Worm (Caenorhabditis elegans) whole organism, L4 larva: ENCODE measurements around the gene Y102A5C.27.

ENCODE experiments used
- R02D3.7 ChIP-seq: fragments of 150-350 bp; sonication (generic microtip); optimal IDR thresholded peaks from 3 replicates; lab custom pipeline; 2014; ENCODE audit warnings: missing biosample characterization, missing genetic modification characterization
- Y5F2A.4 ChIP-seq: fragments of 200-800 bp; sonication (Bioruptor generic); optimal IDR thresholded peaks from 2 replicates; lab custom pipeline; 2018; ENCODE audit warnings: mild to moderate bottlenecking, missing genetic modification characterization, missing compliant biosample characterization
- ama-1 ChIP-seq: fragments of 150-350 bp; optimal IDR thresholded peaks from 2 replicates; lab custom pipeline; 2014; ENCODE audit warnings: inconsistent platforms, mixed read lengths
- attf-4 ChIP-seq: sonication (generic microtip); optimal IDR thresholded peaks from 3 replicates; lab custom pipeline; 2017; ENCODE audit warnings: missing biosample characterization, missing genetic modification characterization
- ceh-82 ChIP-seq: sonication (generic microtip); optimal IDR thresholded peaks from 2 replicates; lab custom pipeline; 2017; ENCODE audit warnings: missing biosample characterization, missing genetic modification characterization
- ces-1 ChIP-seq: fragments of 150-350 bp; sonication (generic microtip); optimal IDR thresholded peaks from 4 replicates; lab custom pipeline; 2014; ENCODE audit warnings: missing biosample characterization, missing genetic modification reagents, missing genetic modification characterization
- daf-12 ChIP-seq: fragments of 150-350 bp; optimal IDR thresholded peaks from 2 replicates; lab custom pipeline; 2014; ENCODE audit warnings: missing biosample characterization, missing genetic modification reagents, missing genetic modification characterization
- daf-16 ChIP-seq, 3 experiments: sonication (generic microtip); optimal IDR thresholded peaks; 2 replicates each; lab custom pipeline; 2016 to 2017; ENCODE audit warnings: missing genetic modification characterization in 3 of 3, missing genetic modification reagents in 3 of 3, mild to moderate bottlenecking in 2 of 3, missing compliant biosample characterization in 2 of 3, missing biosample characterization in 1 of 3, moderate library complexity in 1 of 3
- daf-8 ChIP-seq: fragments of 200-800 bp; sonication (Bioruptor generic); IDR thresholded peaks from 2 replicates; pipeline ENCODE4 v1.3.6; 2022; ENCODE audit warnings: missing genetic modification characterization, missing compliant biosample characterization
- dmd-8 ChIP-seq: fragments of 200-800 bp; sonication (Bioruptor generic); IDR thresholded peaks from 2 replicates; pipeline ENCODE4 v1.3.6; 2022; ENCODE audit warnings: missing genetic modification characterization, missing compliant biosample characterization
- egl-27 ChIP-seq: sonication (generic microtip); optimal IDR thresholded peaks from 3 replicates; lab custom pipeline; 2017; ENCODE audit warnings: missing biosample characterization, missing genetic modification reagents, missing genetic modification characterization
- fkh-10 ChIP-seq: fragments of 150-350 bp; optimal IDR thresholded peaks from 2 replicates; lab custom pipeline; 2014; ENCODE audit warnings: missing biosample characterization, missing genetic modification reagents, missing genetic modification characterization
- gei-8 ChIP-seq: fragments of 200-800 bp; sonication (Bioruptor generic); optimal IDR thresholded peaks from 2 replicates; lab custom pipeline; 2018; ENCODE audit warnings: mild to moderate bottlenecking, missing genetic modification characterization, missing compliant biosample characterization
- hlh-11 ChIP-seq: fragments of 200-800 bp; sonication (Bioruptor generic); optimal IDR thresholded peaks from 2 replicates; lab custom pipeline; 2018; ENCODE audit warnings: mild to moderate bottlenecking, missing genetic modification characterization, missing compliant biosample characterization
- hlh-30 ChIP-seq: sonication (generic microtip); optimal IDR thresholded peaks from 2 replicates; lab custom pipeline; 2017; ENCODE audit warnings: antibody characterized with exemption, mild to moderate bottlenecking, missing genetic modification characterization, missing compliant biosample characterization; ENCODE audit not compliant: insufficient read depth
- lin-29 ChIP-seq: fragments of 200-800 bp; sonication (Bioruptor generic); IDR thresholded peaks from 2 replicates; pipeline ENCODE4 v1.3.6; 2022; ENCODE audit warnings: missing genetic modification reagents, missing genetic modification characterization, missing compliant biosample characterization
- lin-38 ChIP-seq: fragments of 200-800 bp; sonication (Bioruptor generic); IDR thresholded peaks from 2 replicates; pipeline ENCODE4 v1.3.6; 2022; ENCODE audit warnings: missing genetic modification reagents, missing genetic modification characterization, missing compliant biosample characterization
- madf-9 ChIP-seq: fragments of 200-800 bp; sonication (Bioruptor generic); conservative IDR thresholded peaks from 2 replicates; pipeline ENCODE4 v1.3.6; 2022; ENCODE audit warnings: missing genetic modification reagents, missing genetic modification characterization, missing compliant biosample characterization
- mes-2 ChIP-seq: sonication (generic microtip); optimal IDR thresholded peaks from 2 replicates; lab custom pipeline; 2016; ENCODE audit warnings: missing genotype, mild to moderate bottlenecking, missing genetic modification characterization, missing compliant biosample characterization; ENCODE audit not compliant: poor library complexity, severe bottlenecking
- nhr-102 ChIP-seq: sonication (generic microtip); optimal IDR thresholded peaks from 2 replicates; lab custom pipeline; 2016; ENCODE audit warnings: mild to moderate bottlenecking, missing genetic modification characterization, moderate library complexity, missing compliant biosample characterization
- nhr-111 ChIP-seq: fragments of 200-800 bp; sonication (Bioruptor generic); optimal IDR thresholded peaks from 2 replicates; lab custom pipeline; 2018; ENCODE audit warnings: mild to moderate bottlenecking, missing genetic modification characterization, missing compliant biosample characterization
- nhr-25 ChIP-seq: sonication (generic microtip); optimal IDR thresholded peaks from 2 replicates; lab custom pipeline; 2017; ENCODE audit warnings: missing genetic modification characterization, mild to moderate bottlenecking, missing compliant biosample characterization, antibody characterized with exemption, moderate library complexity, borderline replicate concordance; ENCODE audit not compliant: insufficient read depth
- nhr-48 ChIP-seq: sonication (generic microtip); optimal IDR thresholded peaks from 2 replicates; lab custom pipeline; 2016; ENCODE audit warnings: mild to moderate bottlenecking, missing genetic modification characterization, missing compliant biosample characterization
- nhr-6 ChIP-seq: fragments of 150-350 bp; optimal IDR thresholded peaks from 2 replicates; lab custom pipeline; 2014; ENCODE audit warnings: missing biosample characterization, missing genetic modification characterization
- pqm-1 ChIP-seq: sonication (generic microtip); optimal IDR thresholded peaks from 2 replicates; lab custom pipeline; 2017; ENCODE audit warnings: missing biosample characterization, missing genetic modification characterization
- set-16 ChIP-seq: fragments of 200-800 bp; sonication (Bioruptor generic); IDR thresholded peaks from 2 replicates; pipeline ENCODE4 v1.3.6; 2022; ENCODE audit warnings: missing genetic modification reagents, missing genetic modification characterization, missing compliant biosample characterization
- spr-1 ChIP-seq: sonication (generic microtip); optimal IDR thresholded peaks from 2 replicates; lab custom pipeline; 2016; ENCODE audit warnings: mild to moderate bottlenecking, missing genetic modification characterization, missing compliant biosample characterization
- spr-3 ChIP-seq: fragments of 200-800 bp; sonication (Bioruptor generic); optimal IDR thresholded peaks from 2 replicates; lab custom pipeline; 2018; ENCODE audit warnings: mild to moderate bottlenecking, missing genetic modification characterization, missing compliant biosample characterization
- unc-130 ChIP-seq: sonication (generic microtip); optimal IDR thresholded peaks from 2 replicates; lab custom pipeline; 2016; ENCODE audit warnings: missing genetic modification reagents, missing genetic modification characterization, missing compliant biosample characterization
- unc-62 ChIP-seq, 3 experiments: fragments of 150-350 bp in 1 of 3; sonication (generic microtip); optimal IDR thresholded peaks in 2 of 3; peaks in 1 of 3; 1 replicate in 1 of 3; 2 replicates in 2 of 3; lab custom pipeline; 2014 to 2017; ENCODE audit warnings: missing biosample characterization in 3 of 3, missing genetic modification characterization in 3 of 3, missing genetic modification reagents in 3 of 3, missing genotype in 1 of 3
- vab-7 ChIP-seq: fragments of 200-800 bp; sonication (Bioruptor generic); IDR thresholded peaks from 2 replicates; pipeline ENCODE4 v1.3.6; 2022; ENCODE audit warnings: missing genetic modification reagents, missing genetic modification characterization, missing compliant biosample characterization
- zag-1 ChIP-seq: fragments of 150-350 bp; optimal IDR thresholded peaks from 2 replicates; lab custom pipeline; 2014; ENCODE audit warnings: missing biosample characterization, missing genetic modification characterization
- zfp-3 ChIP-seq: fragments of 200-800 bp; sonication (Bioruptor generic); conservative IDR thresholded peaks from 2 replicates; pipeline ENCODE4 v1.3.6; 2022; ENCODE audit warnings: missing genetic modification reagents, missing genetic modification characterization, missing compliant biosample characterization
- ztf-7 ChIP-seq: fragments of 150-350 bp; optimal IDR thresholded peaks from 2 replicates; lab custom pipeline; 2014; ENCODE audit warnings: missing biosample characterization, missing genetic modification characterization

The Y102A5C.27 gene

DNA sequence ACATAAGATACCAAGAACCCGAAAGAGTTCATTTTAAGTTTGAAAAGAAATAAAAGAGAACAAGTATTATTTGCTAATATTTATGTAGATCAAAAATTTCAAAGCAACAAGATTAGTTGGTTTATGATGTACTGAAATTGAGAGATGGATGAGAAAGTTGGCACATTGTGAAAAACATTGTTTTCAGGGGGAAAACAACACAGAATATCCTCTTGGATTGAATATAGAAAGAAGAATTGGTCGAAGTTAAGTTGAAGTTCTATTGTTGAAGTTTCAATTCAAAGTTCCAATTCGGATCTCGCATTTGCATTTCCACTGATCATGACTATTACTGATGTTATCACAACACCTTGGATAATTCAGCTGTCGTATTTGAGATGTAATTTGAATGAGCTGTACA lies 12.1 kb upstream of the Y102A5C.27 start:
- TF ChIP-seq fkh-10 (GFP tag; lab: Kevin White, UChicago), result no peak
- peak in 1 of 2 experiments; percentile 92 for TF ChIP-seq unc-62 (GFP tag; optimal IDR thresholded peaks at IDR 0.05 in 1 of 2; lab: Kevin White, UChicago)
- TF ChIP-seq unc-62 (tag; optimal IDR thresholded peaks at IDR 0.05; lab: Kevin White, UChicago), result no peak

DNA sequence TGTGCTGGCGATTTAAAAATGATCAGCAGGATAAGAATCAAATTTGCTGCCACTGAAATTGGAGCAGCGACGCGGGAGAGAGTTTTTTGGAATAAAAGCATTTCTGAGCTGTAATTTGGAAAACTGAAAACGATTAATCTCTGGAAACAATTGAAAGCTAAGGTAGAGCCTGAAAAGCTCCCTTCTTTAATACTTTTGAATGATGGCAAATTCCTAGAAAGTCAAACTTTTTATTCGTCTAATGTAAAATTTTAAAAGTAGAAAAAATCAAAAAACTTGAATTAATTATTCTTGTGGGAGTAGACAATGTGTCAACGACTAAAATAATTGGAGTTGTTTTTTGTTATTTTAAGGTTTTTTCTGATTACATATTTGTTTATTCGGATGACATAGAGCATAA lies 11.7 kb upstream of the Y102A5C.27 start, which contains the start of gene str-217:
Gene str-217, minus strand, starts transcription at position 101 of the 400 bp plus-strand sequence.
- TF ChIP-seq spr-3 (GFP tag; lab: Kevin White, UChicago) (no peak), mes-2 (tag; lab: Kevin White, UChicago) (no peak), nhr-48 (tag; lab: Kevin White, UChicago) (no peak), Y5F2A.4 (GFP tag; lab: Kevin White, UChicago) (no peak), ces-1 (GFP tag; lab: Kevin White, UChicago) (no peak), gei-8 (GFP tag; lab: Kevin White, UChicago) (no peak), ztf-7 (tag; lab: Kevin White, UChicago) (no peak), nhr-102 (tag; lab: Kevin White, UChicago) (no peak)

- TF ChIP-seq set-16 (GFP tag; lab: Robert Waterston, UW) (peak; percentile 64), nhr-111 (GFP tag; lab: Kevin White, UChicago) (no peak), ceh-82 (tag; lab: Kevin White, UChicago) (no peak)
Observed at ce11 chrV:16992383-16992782, 3.9 kb upstream of the Y102A5C.27 start.

ce11 chrV:16991734-16992133 lies 3.2 kb upstream of the Y102A5C.27 start, which contains the start of gene srz-95:
Gene srz-95 (plus strand): TSS chrV:16992034.
- no peak for TF ChIP-seq hlh-30 (tag; lab: Kevin White, UChicago)
- no peak for TF ChIP-seq nhr-102 (tag; lab: Kevin White, UChicago)
- TF ChIP-seq daf-8 (GFP tag; lab: Robert Waterston, UW), result no peak
- no peak for TF ChIP-seq madf-9 (GFP tag; lab: Robert Waterston, UW)
- TF ChIP-seq daf-12 (tag; lab: Kevin White, UChicago), result no peak

ce11 chrV:16987783-16988182 lies 731 bp downstream of the Y102A5C.27 start:
- no peak for TF ChIP-seq pqm-1 (tag; lab: Kevin White, UChicago)
- peak in 1 of 2 experiments; percentile 97 for TF ChIP-seq unc-62 (GFP tag; optimal IDR thresholded peaks at IDR 0.05 in 1 of 2; lab: Kevin White, UChicago)
- no peak for TF ChIP-seq unc-62 (tag; optimal IDR thresholded peaks at IDR 0.05; lab: Kevin White, UChicago)

DNA sequence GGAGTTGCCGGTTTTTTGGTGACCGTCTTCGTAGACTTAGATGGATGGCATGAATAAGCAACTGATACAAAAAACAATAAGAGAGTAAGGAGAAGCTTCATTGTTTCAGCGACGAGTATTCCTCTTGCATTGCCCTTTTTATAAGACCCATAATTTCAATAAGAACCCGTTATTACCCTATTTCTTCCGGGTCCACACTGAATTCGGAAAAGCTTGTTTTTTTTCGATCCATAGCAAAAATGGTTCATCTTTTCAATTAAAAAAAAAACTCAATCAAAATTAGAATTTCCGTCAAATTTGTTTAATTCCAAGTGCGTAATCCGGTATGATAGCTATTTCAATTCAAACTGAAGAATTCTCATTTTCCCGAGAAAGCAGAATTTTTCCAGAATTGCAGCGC lies 1.5 kb downstream of the Y102A5C.27 start, which contains the start of gene Y102A5C.40:
Gene Y102A5C.40, minus strand, starts transcription at position 101 of the 400 bp plus-strand sequence.
- TF ChIP-seq vab-7 (GFP tag; lab: Robert Waterston, UW) (no peak), nhr-6 (tag; lab: Kevin White, UChicago) (no peak), mes-2 (tag; lab: Kevin White, UChicago) (no peak), spr-1 (tag; lab: Kevin White, UChicago) (no peak)
- TF ChIP-seq, all 104 proteins: peak for 0

DNA sequence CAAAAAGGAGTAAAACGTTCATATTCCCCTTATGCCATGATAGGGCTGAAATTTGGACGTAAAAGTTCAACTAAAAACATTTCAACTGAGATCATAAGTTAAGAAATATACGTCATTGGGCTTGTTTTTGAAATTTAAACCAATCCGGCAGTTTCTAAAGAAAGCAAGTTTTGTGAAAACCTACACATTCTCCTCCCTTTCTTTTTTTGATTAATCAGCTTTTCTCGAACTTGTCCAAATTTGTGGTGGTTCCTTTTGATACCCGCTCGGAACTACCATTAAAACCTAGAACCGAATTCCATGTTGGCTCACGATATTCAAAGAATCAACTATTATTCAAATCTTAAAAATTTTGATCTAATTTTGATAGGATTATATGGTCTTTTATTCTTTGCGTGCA lies 8.1 kb downstream of the Y102A5C.27 start, which contains the start of gene srz-54:
Gene srz-54, plus strand, starts transcription at position 301 of the 400 bp plus-strand sequence.
- no peak for TF ChIP-seq dmd-8 (GFP tag; lab: Robert Waterston, UW)
- TF ChIP-seq lin-38 (GFP tag; lab: Robert Waterston, UW), result no peak
- TF ChIP-seq attf-4 (tag; lab: Kevin White, UChicago), result no peak
- TF ChIP-seq egl-27 (tag; lab: Kevin White, UChicago), result no peak
- no peak for TF ChIP-seq lin-29 (GFP tag; lab: Robert Waterston, UW)
- TF ChIP-seq nhr-25 (tag; lab: Kevin White, UChicago), result no peak
- TF ChIP-seq nhr-102 (tag; lab: Kevin White, UChicago), result no peak
- no peak for TF ChIP-seq zag-1
- TF ChIP-seq ama-1 (lab: Kevin White, UChicago), result no peak
- no peak for TF ChIP-seq unc-130 (GFP tag; lab: Kevin White, UChicago)
- TF ChIP-seq daf-16 (GFP tag; optimal IDR thresholded peaks at IDR 0.05; lab: Kevin White, UChicago), result no peak
- no peak for TF ChIP-seq daf-16 (tag; optimal IDR thresholded peaks at IDR 0.05; lab: Kevin White, UChicago)
- TF ChIP-seq R02D3.7, result no peak
- TF ChIP-seq zfp-3 (GFP tag; lab: Robert Waterston, UW), result no peak
- no peak for TF ChIP-seq hlh-11 (tag; lab: Kevin White, UChicago)
